Fruit fly (Drosophila melanogaster) whole organism, wandering third instar larva: ENCODE results near the gene Jhbp11.

ENCODE experiments used
- GATAd ChIP-seq: sonication (Bioruptor generic); optimal IDR thresholded peaks from 2 replicates; lab custom pipeline; 2016; ENCODE audit warnings: missing biosample characterization, missing genetic modification characterization
- Hr83 ChIP-seq: fragments of 200-300 bp; sonication (Bioruptor generic); optimal IDR thresholded peaks from 2 replicates; lab custom pipeline; 2016; ENCODE audit warnings: missing biosample characterization, mild to moderate bottlenecking, missing genetic modification characterization, moderate library complexity; ENCODE audit not compliant: poor library complexity, severe bottlenecking
- Myc ChIP-seq: fragments of >200 bp; optimal IDR thresholded peaks from 2 replicates; lab custom pipeline; 2017

The Jhbp11 gene

dm6 chr3R:27151516-27151823 is 50.4 kb downstream of the Jhbp11 start, which contains the start of gene Men-b:
TSS of gene Men-b (plus strand) at chr3R:27151662.
- TF ChIP-seq GATAd (no peak), Myc (lab: Kevin White, UChicago) (peak; percentile 92), Hr83 (GFP tag; lab: Kevin White, UChicago) (peak; percentile 52)
